Worm (Caenorhabditis elegans) whole organism, early embryonic: ENCODE results near the gene C11E4.7.
"Not testable (repeated sequence)": the region's sequence is repeated elsewhere in the genome, so short reads cannot be mapped to it uniquely, and the experiment has no call there.

Experiments
- B0310.2 ChIP-seq: sonication (generic microtip); optimal IDR thresholded peaks from 2 replicates; lab custom pipeline; 2016; ENCODE audit warnings: mild to moderate bottlenecking, missing genetic modification characterization, missing compliant biosample characterization
- F13C5.2 ChIP-seq: sonication (generic microtip); optimal IDR thresholded peaks from 2 replicates; lab custom pipeline; 2017; ENCODE audit warnings: mild to moderate bottlenecking, missing genetic modification characterization, inconsistent platforms, missing compliant biosample characterization
- aly-1 ChIP-seq: sonication (generic microtip); optimal IDR thresholded peaks from 2 replicates; lab custom pipeline; 2016; ENCODE audit warnings: missing genetic modification characterization, missing compliant biosample characterization
- ama-1 ChIP-seq: fragments of 150-350 bp; optimal IDR thresholded peaks from 2 replicates; lab custom pipeline; 2014
- ceh-13 ChIP-seq: fragments of 200-800 bp; sonication (Bioruptor generic); optimal IDR thresholded peaks from 2 replicates; lab custom pipeline; 2018; ENCODE audit warnings: mild to moderate bottlenecking, missing genetic modification characterization, missing compliant biosample characterization
- ceh-36 ChIP-seq: sonication (generic microtip); optimal IDR thresholded peaks from 2 replicates; lab custom pipeline; 2016; ENCODE audit warnings: missing genetic modification characterization, inconsistent platforms, missing compliant biosample characterization
- ets-7 ChIP-seq: sonication (generic microtip); optimal IDR thresholded peaks from 2 replicates; lab custom pipeline; 2016; ENCODE audit warnings: missing genotype, missing genetic modification characterization, missing compliant biosample characterization
- flt-1 ChIP-seq: fragments of 200-800 bp; sonication (Bioruptor generic); IDR thresholded peaks from 2 replicates; pipeline ENCODE4 v1.3.6; 2022; ENCODE audit warnings: missing genetic modification characterization, missing compliant biosample characterization
- hmbx-1 ChIP-seq: sonication (generic microtip); optimal IDR thresholded peaks from 2 replicates; lab custom pipeline; 2016; ENCODE audit warnings: mild to moderate bottlenecking, missing genetic modification characterization, missing compliant biosample characterization
- hmg-4 ChIP-seq: fragments of 200-800 bp; sonication (Bioruptor generic); optimal IDR thresholded peaks from 2 replicates; lab custom pipeline; 2018; ENCODE audit warnings: mild to moderate bottlenecking, missing genetic modification characterization, missing compliant biosample characterization
- hnd-1 ChIP-seq: sonication (generic microtip); optimal IDR thresholded peaks from 2 replicates; lab custom pipeline; 2016; ENCODE audit warnings: missing genetic modification characterization, missing compliant biosample characterization
- pes-1 ChIP-seq: fragments of 200-800 bp; sonication (Bioruptor generic); IDR thresholded peaks from 2 replicates; pipeline ENCODE4 v1.3.6; 2022; ENCODE audit warnings: missing genetic modification reagents, missing genetic modification characterization, missing compliant biosample characterization
- scrt-1 ChIP-seq: fragments of 200-800 bp; sonication (Bioruptor generic); IDR thresholded peaks from 2 replicates; pipeline ENCODE4 v1.3.6; 2022; ENCODE audit warnings: missing genetic modification characterization, missing compliant biosample characterization
- sea-1 ChIP-seq: fragments of 200-800 bp; sonication (Bioruptor generic); conservative IDR thresholded peaks from 2 replicates; pipeline ENCODE4 v1.3.6; 2022; ENCODE audit warnings: missing genetic modification characterization, missing compliant biosample characterization
- tbx-11 ChIP-seq: fragments of 200-800 bp; sonication (Bioruptor generic); IDR thresholded peaks from 2 replicates; pipeline ENCODE4 v1.3.6; 2022; ENCODE audit warnings: missing genetic modification characterization, missing compliant biosample characterization
- tbx-37 ChIP-seq: fragments of 200-800 bp; sonication (Bioruptor generic); conservative IDR thresholded peaks from 2 replicates; pipeline ENCODE4 v1.3.6; 2022; ENCODE audit warnings: missing genetic modification reagents, missing genetic modification characterization, missing compliant biosample characterization
- tra-4 ChIP-seq: sonication (generic microtip); optimal IDR thresholded peaks from 2 replicates; lab custom pipeline; 2017; ENCODE audit warnings: missing genetic modification characterization, missing compliant biosample characterization

The C11E4.7 gene

ce11 chrX:9622609-9623008 lies 5.6 kb downstream of the C11E4.7 start:
- TF ChIP-seq tbx-37 (GFP tag; lab: Robert Waterston, UW) = peak; percentile 47; the same call in 1 of the 2 replicates
- no peak for TF ChIP-seq F13C5.2
- TF ChIP-seq ceh-36 = peak; percentile 18
- peak; percentile 29 for TF ChIP-seq hnd-1 (tag; lab: Kevin White, UChicago)
- TF ChIP-seq sea-1 (GFP tag; lab: Robert Waterston, UW) = peak; percentile 62; the same call in 1 of the 2 replicates
- peak; percentile 9 for TF ChIP-seq ceh-13
- TF ChIP-seq ets-7 (tag; lab: Kevin White, UChicago) = no peak
- TF ChIP-seq hmbx-1 (tag; lab: Kevin White, UChicago) = no peak
- TF ChIP-seq ama-1 (lab: Kevin White, UChicago) = no peak
- peak; percentile 66 for TF ChIP-seq aly-1
- TF ChIP-seq tbx-11 (GFP tag; lab: Robert Waterston, UW) = peak; percentile 72
- TF ChIP-seq scrt-1 = peak; percentile 56; the same call in 1 of the 2 replicates

- not testable (repeated sequence) for TF ChIP-seq aly-1, F13C5.2, ceh-13
Measured at ce11 chrX:9625824-9626223, 8.8 kb downstream of the C11E4.7 start, which contains the start of gene F34H10.1. Gene F34H10.1, plus strand, starts transcription at chrX:9626124.

- TF ChIP-seq hmbx-1 (tag; lab: Kevin White, UChicago) (no peak), pes-1 (GFP tag; lab: Robert Waterston, UW) (no peak), tra-4 (tag; lab: Kevin White, UChicago) (no peak), tbx-11 (GFP tag; lab: Robert Waterston, UW) (no peak), scrt-1 (no peak), ets-7 (tag; lab: Kevin White, UChicago) (no peak), flt-1 (no peak), tbx-37 (GFP tag; lab: Robert Waterston, UW) (no peak), ceh-13 (no peak), sea-1 (GFP tag; lab: Robert Waterston, UW) (no peak), aly-1 (no peak), hnd-1 (tag; lab: Kevin White, UChicago) (no peak), B0310.2 (no peak)
Measured at ce11 chrX:9629552-9629951, 12.5 kb downstream of the C11E4.7 start.

ce11 chrX:9634925-9635324 lies 17.9 kb downstream of the C11E4.7 start, which contains the start of gene F34H10.3:
Gene F34H10.3, minus strand, starts transcription at chrX:9635025.
- TF ChIP-seq hmg-4 (no peak), hnd-1 (tag; lab: Kevin White, UChicago) (no peak), scrt-1 (no peak), ets-7 (tag; lab: Kevin White, UChicago) (no peak), ceh-36 (no peak)

- no peak for TF ChIP-seq tra-4 (tag; lab: Kevin White, UChicago)
- no peak for TF ChIP-seq hmg-4
- TF ChIP-seq tbx-37 (GFP tag; lab: Robert Waterston, UW) = no peak
- no peak for TF ChIP-seq B0310.2
Measured at ce11 chrX:9635376-9635775, 18.4 kb downstream of the C11E4.7 start, which contains the start of gene F34H10.5. Gene F34H10.5, plus strand, starts transcription at chrX:9635676.

- TF ChIP-seq ceh-36 (no peak), hmg-4 (peak; percentile 70), scrt-1 (0 out of 2 replicates have a peak, but pooled peaks have one; percentile 35)
Measured at ce11 chrX:9637137-9637536, 20.1 kb downstream of the C11E4.7 start.

ce11 chrX:9637700-9638099 lies 20.7 kb downstream of the C11E4.7 start:
- TF ChIP-seq ama-1 (lab: Kevin White, UChicago) (no peak), tbx-11 (GFP tag; lab: Robert Waterston, UW) (peak; percentile 90), ceh-13 (peak; percentile 83), scrt-1 (peak; percentile 91), tbx-37 (GFP tag; lab: Robert Waterston, UW) (peak; percentile 92), pes-1 (GFP tag; lab: Robert Waterston, UW) (peak; percentile 96), aly-1 (peak; percentile 50), hnd-1 (tag; lab: Kevin White, UChicago) (peak; percentile 83), hmg-4 (peak; percentile 90), B0310.2 (peak; percentile 88), F13C5.2 (peak; percentile 82), ets-7 (tag; lab: Kevin White, UChicago) (peak; percentile 56), tra-4 (tag; lab: Kevin White, UChicago) (peak; percentile 51), ceh-36 (peak; percentile 89), hmbx-1 (tag; lab: Kevin White, UChicago) (peak; percentile 73), sea-1 (GFP tag; lab: Robert Waterston, UW) (peak; percentile 96), flt-1 (peak; percentile 92)

ce11 chrX:9638825-9639474 lies 21.9 kb downstream of the C11E4.7 start:
- TF ChIP-seq aly-1 = no peak
- TF ChIP-seq tra-4 (tag; lab: Kevin White, UChicago) = no peak
- TF ChIP-seq B0310.2 = no peak
- no peak for TF ChIP-seq tbx-11 (GFP tag; lab: Robert Waterston, UW)
- TF ChIP-seq ceh-36 = no peak
- TF ChIP-seq ama-1 (lab: Kevin White, UChicago) = no peak
- no peak for TF ChIP-seq ceh-13
- no peak for TF ChIP-seq scrt-1
- no peak for TF ChIP-seq flt-1
- no peak for TF ChIP-seq pes-1 (GFP tag; lab: Robert Waterston, UW)
- no peak for TF ChIP-seq hmg-4
- no peak for TF ChIP-seq hnd-1 (tag; lab: Kevin White, UChicago)
- no peak for TF ChIP-seq F13C5.2
- TF ChIP-seq ets-7 (tag; lab: Kevin White, UChicago) = no peak
- no peak for TF ChIP-seq sea-1 (GFP tag; lab: Robert Waterston, UW)
- no peak for TF ChIP-seq hmbx-1 (tag; lab: Kevin White, UChicago)
